Worm (Caenorhabditis elegans) whole organism, late embryonic: ENCODE data around the gene kcnl-1.

Experiments
- Y22D7AL.16 ChIP-seq: sonication (generic microtip); optimal IDR thresholded peaks from 2 replicates; lab custom pipeline; 2016; ENCODE audit warnings: missing genetic modification characterization, missing compliant biosample characterization
- ama-1 ChIP-seq: fragments of 150-350 bp; optimal IDR thresholded peaks from 2 replicates; lab custom pipeline; 2014
- ceh-2 ChIP-seq: sonication (generic microtip); optimal IDR thresholded peaks from 2 replicates; lab custom pipeline; 2016; ENCODE audit warnings: missing genotype, missing genetic modification characterization, missing compliant biosample characterization
- ceh-9 ChIP-seq: sonication (generic microtip); optimal IDR thresholded peaks from 2 replicates; lab custom pipeline; 2016; ENCODE audit warnings: mild to moderate bottlenecking, missing genetic modification characterization, inconsistent platforms, missing compliant biosample characterization
- dve-1 ChIP-seq: sonication (generic microtip); optimal IDR thresholded peaks from 2 replicates; lab custom pipeline; 2017; ENCODE audit warnings: antibody characterized with exemption, mild to moderate bottlenecking, missing genetic modification characterization, missing compliant biosample characterization
- elt-2 ChIP-seq: sonication (generic microtip); optimal IDR thresholded peaks from 2 replicates; lab custom pipeline; 2016; ENCODE audit warnings: missing genetic modification reagents, missing genetic modification characterization, missing compliant biosample characterization
- fkh-10 ChIP-seq: fragments of 150-350 bp; optimal IDR thresholded peaks from 2 replicates; lab custom pipeline; 2014; ENCODE audit warnings: missing biosample characterization, missing genetic modification reagents, missing genetic modification characterization
- fkh-6 ChIP-seq: sonication (generic microtip); optimal IDR thresholded peaks from 2 replicates; lab custom pipeline; 2016; ENCODE audit warnings: missing genetic modification characterization, missing compliant biosample characterization
- lin-11 ChIP-seq: fragments of 200-800 bp; sonication (Bioruptor generic); optimal IDR thresholded peaks from 2 replicates; lab custom pipeline; 2018; ENCODE audit warnings: mild to moderate bottlenecking, missing genetic modification characterization, missing compliant biosample characterization
- mec-3 ChIP-seq: sonication (generic microtip); optimal IDR thresholded peaks from 2 replicates; lab custom pipeline; 2016; ENCODE audit warnings: borderline replicate concordance, missing genetic modification characterization, missing compliant biosample characterization
- nhr-11 ChIP-seq: fragments of 150-350 bp; optimal IDR thresholded peaks from 2 replicates; lab custom pipeline; 2014; ENCODE audit warnings: missing biosample characterization, missing genetic modification characterization
- pha-4 ChIP-seq: fragments of 150-350 bp; optimal IDR thresholded peaks from 2 replicates; lab custom pipeline; 2018; ENCODE audit warnings: missing biosample characterization, missing genetic modification reagents, missing genetic modification characterization
- pqm-1 ChIP-seq: sonication (generic microtip); optimal IDR thresholded peaks from 2 replicates; lab custom pipeline; 2016; ENCODE audit warnings: missing genetic modification characterization, missing compliant biosample characterization
- unc-55 ChIP-seq: sonication (generic microtip); optimal IDR thresholded peaks from 2 replicates; lab custom pipeline; 2017; ENCODE audit warnings: missing biosample characterization, missing genetic modification reagents, missing genetic modification characterization

- no peak for TF ChIP-seq ama-1 (lab: Kevin White, UChicago)
- no peak for TF ChIP-seq Y22D7AL.16
- no peak for TF ChIP-seq pha-4 (tag; lab: Kevin White, UChicago)
- no peak for TF ChIP-seq dve-1 (tag; lab: Kevin White, UChicago)
- no peak for TF ChIP-seq ceh-2 (tag; lab: Kevin White, UChicago)
- TF ChIP-seq unc-55: no peak
- TF ChIP-seq pqm-1: no peak
- TF ChIP-seq lin-11 (tag; lab: Kevin White, UChicago): no peak
- no peak for TF ChIP-seq fkh-10 (GFP tag; lab: Kevin White, UChicago)
- TF ChIP-seq fkh-6 (tag; lab: Kevin White, UChicago): no peak
- TF ChIP-seq ceh-9 (tag; lab: Kevin White, UChicago): no peak
- TF ChIP-seq nhr-11 (tag; lab: Kevin White, UChicago): no peak
- TF ChIP-seq elt-2 (tag; lab: Kevin White, UChicago): no peak
- no peak for TF ChIP-seq mec-3 (tag; lab: Kevin White, UChicago)
These were observed 54.9 kb downstream of the kcnl-1 start for ce11 chrV:19620098-19620497.
